Worm (Caenorhabditis elegans) whole organism, young adult: ENCODE results near the gene ifas-1.

Source experiments
- B0261.1 ChIP-seq: sonication (generic microtip); optimal IDR thresholded peaks from 2 replicates; lab custom pipeline; 2016; ENCODE audit warnings: mild to moderate bottlenecking, missing genetic modification characterization, moderate library complexity, missing compliant biosample characterization
- Y53G8AR.9 ChIP-seq: fragments of 200-800 bp; sonication (Bioruptor generic); conservative IDR thresholded peaks from 2 replicates; pipeline ENCODE4 v1.3.6; 2022; ENCODE audit warnings: missing genetic modification reagents, missing genetic modification characterization, missing compliant biosample characterization
- ama-1 ChIP-seq, 3 experiments: fragments of 150-350 bp in 1 of 3; sonication (generic microtip) in 2 of 3; optimal IDR thresholded peaks; 2 replicates each; lab custom pipeline; 2014 to 2018; ENCODE audit warnings: missing biosample characterization in 2 of 3, missing genetic modification characterization in 2 of 3, missing genetic modification reagents in 2 of 3
- bed-1 ChIP-seq: fragments of 200-800 bp; sonication (Bioruptor generic); IDR thresholded peaks from 2 replicates; pipeline ENCODE4 v1.3.6; 2022; ENCODE audit warnings: missing genetic modification reagents, missing genetic modification characterization, missing compliant biosample characterization
- ccch-3 ChIP-seq: fragments of 200-800 bp; sonication (Bioruptor generic); optimal IDR thresholded peaks from 2 replicates; lab custom pipeline; 2018; ENCODE audit warnings: mild to moderate bottlenecking, missing genetic modification characterization, missing compliant biosample characterization
- lsl-1 ChIP-seq: fragments of 200-800 bp; sonication (Bioruptor generic); optimal IDR thresholded peaks from 2 replicates; lab custom pipeline; 2018; ENCODE audit warnings: mild to moderate bottlenecking, missing genetic modification characterization, moderate library complexity, missing compliant biosample characterization
- nfya-1 ChIP-seq: sonication (generic microtip); optimal IDR thresholded peaks from 2 replicates; lab custom pipeline; 2017; ENCODE audit warnings: antibody characterized with exemption, missing compliant biosample characterization, missing genetic modification characterization, borderline replicate concordance; ENCODE audit not compliant: insufficient read depth
- snpc-4 ChIP-seq, 5 experiments: fragments of 150-350 bp in 1 of 5; sonication (generic microtip) in 4 of 5; optimal IDR thresholded peaks; 2 replicates each; lab custom pipeline; 2014 to 2018; ENCODE audit warnings: missing genetic modification characterization in 5 of 5, missing biosample characterization in 3 of 5, antibody characterized with exemption in 2 of 5, mild to moderate bottlenecking in 2 of 5, missing compliant biosample characterization in 2 of 5, missing genotype in 2 of 5, moderate library complexity in 2 of 5, missing genetic modification reagents in 1 of 5

- TF ChIP-seq ccch-3 (GFP tag; lab: Kevin White, UChicago), result no peak
- TF ChIP-seq bed-1 (GFP tag; lab: Robert Waterston, UW), result no peak
- TF ChIP-seq lsl-1 (GFP tag; lab: Kevin White, UChicago), result no peak
- TF ChIP-seq ama-1 (optimal IDR thresholded peaks at IDR 0.05; lab: Kevin White, UChicago), result no peak
- TF ChIP-seq ama-1 (GFP tag; optimal IDR thresholded peaks at IDR 0.05; lab: Kevin White, UChicago), result no peak
- no peak for TF ChIP-seq snpc-4 (GFP tag; optimal IDR thresholded peaks at IDR 0.05; lab: Kevin White, UChicago)
- TF ChIP-seq snpc-4 (tag; optimal IDR thresholded peaks at IDR 0.05; lab: Kevin White, UChicago), result no peak
- TF ChIP-seq nfya-1, result no peak
- TF ChIP-seq Y53G8AR.9 (GFP tag; lab: Robert Waterston, UW), result no peak
- TF ChIP-seq B0261.1 (tag; lab: Kevin White, UChicago), result no peak
These were observed 48.3 kb downstream of the ifas-1 start, which contains the start of gene M151.10 for ce11 chrII:3640197-3640596.
